Worm (Caenorhabditis elegans) whole organism, late embryonic: ENCODE measurements around the gene srx-2.

Source experiments
- ahr-1 ChIP-seq: sonication (generic microtip); optimal IDR thresholded peaks from 2 replicates; lab custom pipeline; 2016; ENCODE audit warnings: missing genetic modification characterization, missing compliant biosample characterization
- ama-1 ChIP-seq: fragments of 150-350 bp; optimal IDR thresholded peaks from 2 replicates; lab custom pipeline; 2014
- ceh-2 ChIP-seq: sonication (generic microtip); optimal IDR thresholded peaks from 2 replicates; lab custom pipeline; 2016; ENCODE audit warnings: missing genotype, missing genetic modification characterization, missing compliant biosample characterization
- ceh-48 ChIP-seq: sonication (generic microtip); optimal IDR thresholded peaks from 2 replicates; lab custom pipeline; 2016; ENCODE audit warnings: missing genetic modification characterization, inconsistent platforms, missing compliant biosample characterization
- ceh-9 ChIP-seq: sonication (generic microtip); optimal IDR thresholded peaks from 2 replicates; lab custom pipeline; 2016; ENCODE audit warnings: mild to moderate bottlenecking, missing genetic modification characterization, inconsistent platforms, missing compliant biosample characterization
- fkh-10 ChIP-seq: fragments of 150-350 bp; optimal IDR thresholded peaks from 2 replicates; lab custom pipeline; 2014; ENCODE audit warnings: missing biosample characterization, missing genetic modification reagents, missing genetic modification characterization
- pat-9 ChIP-seq: fragments of 200-800 bp; sonication (Bioruptor generic); optimal IDR thresholded peaks from 2 replicates; lab custom pipeline; 2018; ENCODE audit warnings: mild to moderate bottlenecking, missing genetic modification characterization, moderate library complexity, missing compliant biosample characterization
- unc-86 ChIP-seq: sonication (generic microtip); optimal IDR thresholded peaks from 2 replicates; lab custom pipeline; 2016; ENCODE audit warnings: missing genetic modification characterization, missing compliant biosample characterization

DNA sequence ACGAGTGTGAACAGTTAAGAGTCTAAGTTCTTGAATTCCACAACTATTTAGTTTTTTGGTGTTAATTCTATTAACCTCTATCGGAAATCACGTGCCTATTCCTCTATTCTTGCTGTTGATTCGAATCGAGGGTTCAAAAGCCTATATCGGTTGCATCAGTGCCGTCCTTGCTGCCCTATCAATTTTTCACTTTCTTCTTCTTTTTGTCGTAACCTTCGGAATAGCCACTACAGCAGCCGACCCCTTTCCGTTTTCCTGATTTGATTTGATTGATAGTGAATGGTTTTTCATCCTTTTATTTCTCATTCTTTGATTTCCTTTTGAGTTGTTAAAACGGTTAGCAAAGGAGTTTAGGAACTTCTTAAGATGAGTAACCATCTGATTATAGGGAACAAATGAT lies 15.0 kb upstream of the srx-2 start:
- TF ChIP-seq ceh-9 (tag; lab: Kevin White, UChicago) = no peak
- TF ChIP-seq ahr-1 (tag; lab: Kevin White, UChicago) = no peak
- TF ChIP-seq ama-1 (lab: Kevin White, UChicago) = no peak
- TF ChIP-seq fkh-10 (GFP tag; lab: Kevin White, UChicago) = no peak
- no peak for TF ChIP-seq ceh-48 (tag; lab: Kevin White, UChicago)
- no peak for TF ChIP-seq pat-9 (tag; lab: Kevin White, UChicago)
- no peak for TF ChIP-seq ceh-2 (tag; lab: Kevin White, UChicago)
- TF ChIP-seq unc-86 = no peak
